Fruit fly (Drosophila melanogaster) whole organism, embryonic: ENCODE data around the gene CG15473.

Source experiments
- BEAF-32 ChIP-seq: fragments of 200-800 bp; sonication (Bioruptor generic); optimal IDR thresholded peaks from 3 replicates; lab custom pipeline; 2017; ENCODE audit warnings: missing biosample characterization, missing genetic modification characterization, mild to moderate bottlenecking, moderate library complexity, missing genetic modification reagents
- Bdp1 ChIP-seq: fragments of 200-800 bp; sonication (Bioruptor generic); optimal IDR thresholded peaks from 3 replicates; lab custom pipeline; 2016; ENCODE audit warnings: missing biosample characterization, missing genetic modification characterization
- CG10267 ChIP-seq: fragments of 200-800 bp; sonication (Bioruptor generic); optimal IDR thresholded peaks from 2 replicates; lab custom pipeline; 2018; ENCODE audit warnings: missing biosample characterization, mild to moderate bottlenecking, missing genetic modification characterization, moderate library complexity
- CG10565 ChIP-seq: fragments of 200-800 bp; sonication (Bioruptor generic); optimal IDR thresholded peaks from 3 replicates; lab custom pipeline; 2016; ENCODE audit warnings: missing biosample characterization, mild to moderate bottlenecking, missing genetic modification characterization
- CG12769 ChIP-seq: fragments of 200-800 bp; sonication (Bioruptor generic); optimal IDR thresholded peaks from 2 replicates; lab custom pipeline; 2019; ENCODE audit warnings: missing biosample characterization, mild to moderate bottlenecking, missing genetic modification characterization, moderate library complexity
- CG13287 ChIP-seq: fragments of 200-800 bp; sonication (Bioruptor generic); IDR thresholded peaks from 2 replicates; pipeline ENCODE4 v1.3.6; 2022; ENCODE audit warnings: missing biosample characterization, missing genetic modification characterization; ENCODE audit not compliant: partially characterized antibody
- CG1647 ChIP-seq: fragments of 200-800 bp; sonication (Bioruptor generic); optimal IDR thresholded peaks from 3 replicates; lab custom pipeline; 2016; ENCODE audit warnings: missing biosample characterization, missing genetic modification characterization
- CG16813 ChIP-seq: fragments of 200-800 bp; sonication (Bioruptor generic); IDR thresholded peaks from 3 replicates; pipeline ENCODE4 v1.3.6; 2022; ENCODE audit warnings: missing biosample characterization, missing genetic modification characterization; ENCODE audit not compliant: partially characterized antibody
- CG2116 ChIP-seq: fragments of 200-800 bp; sonication (Bioruptor generic); optimal IDR thresholded peaks from 3 replicates; lab custom pipeline; 2018; ENCODE audit warnings: missing biosample characterization, mild to moderate bottlenecking, missing genetic modification characterization
- CG3163 ChIP-seq: fragments of 200-800 bp; sonication (Bioruptor generic); optimal IDR thresholded peaks from 3 replicates; lab custom pipeline; 2016; ENCODE audit warnings: missing biosample characterization, missing genetic modification characterization
- CG7963 ChIP-seq: fragments of 200-800 bp; sonication (Bioruptor generic); IDR thresholded peaks from 3 replicates; pipeline ENCODE4 v1.3.6; 2022; ENCODE audit warnings: missing biosample characterization, missing genetic modification characterization; ENCODE audit not compliant: partially characterized antibody
- CG8478 ChIP-seq: fragments of >200 bp; optimal IDR thresholded peaks from 2 replicates; lab custom pipeline; 2018
- Dll ChIP-seq: fragments of 200-800 bp; sonication (Bioruptor generic); IDR thresholded peaks from 4 replicates; pipeline ENCODE4 v1.3.6; 2022; ENCODE audit warnings: missing biosample characterization, missing genetic modification characterization; ENCODE audit not compliant: partially characterized antibody
- Doc3 ChIP-seq: fragments of 200-800 bp; sonication (Bioruptor generic); IDR thresholded peaks from 3 replicates; pipeline ENCODE4 v1.3.6; 2022; ENCODE audit warnings: missing biosample characterization, missing genetic modification characterization; ENCODE audit not compliant: partially characterized antibody
- Dp ChIP-seq: fragments of 200-800 bp; sonication (Bioruptor generic); optimal IDR thresholded peaks from 2 replicates; lab custom pipeline; 2018; ENCODE audit warnings: missing biosample characterization, mild to moderate bottlenecking, missing genetic modification characterization, moderate library complexity
- E2f2 ChIP-seq: fragments of 200-800 bp; sonication (Bioruptor generic); IDR thresholded peaks from 2 replicates; pipeline ENCODE4 v1.3.6; 2022; ENCODE audit warnings: missing biosample characterization, missing genetic modification characterization
- Fer2 ChIP-seq: fragments of 200-800 bp; sonication (Bioruptor generic); optimal IDR thresholded peaks from 2 replicates; lab custom pipeline; 2018; ENCODE audit warnings: missing biosample characterization, mild to moderate bottlenecking, missing genetic modification characterization, moderate library complexity
- GATAe ChIP-seq: fragments of 200-800 bp; sonication (Bioruptor generic); conservative IDR thresholded peaks from 2 replicates; pipeline ENCODE4 v1.3.6; 2022; ENCODE audit warnings: missing biosample characterization, missing genetic modification characterization
- MBD-R2 ChIP-seq: fragments of 200-800 bp; sonication (Bioruptor generic); IDR thresholded peaks from 2 replicates; pipeline ENCODE4 v1.3.6; 2022; ENCODE audit warnings: missing biosample characterization, missing genetic modification characterization
- Nf-YB ChIP-seq: fragments of 200-800 bp; sonication (Bioruptor generic); optimal IDR thresholded peaks from 3 replicates; lab custom pipeline; 2019; ENCODE audit warnings: missing biosample characterization, mild to moderate bottlenecking, missing genetic modification characterization, moderate library complexity
- Nf-YC ChIP-seq: fragments of 200-800 bp; optimal IDR thresholded peaks from 3 replicates; lab custom pipeline; 2019; ENCODE audit warnings: missing biosample characterization, mild to moderate bottlenecking, missing genetic modification characterization, moderate library complexity
- Oaz ChIP-seq: fragments of 200-800 bp; sonication (Bioruptor generic); IDR thresholded peaks from 2 replicates; pipeline ENCODE4 v1.3.6; 2022; ENCODE audit warnings: missing biosample characterization, missing genetic modification characterization
- Opbp ChIP-seq: fragments of 200-800 bp; sonication (Bioruptor generic); IDR thresholded peaks from 3 replicates; pipeline ENCODE4 v1.3.6; 2022; ENCODE audit warnings: missing biosample characterization, missing genetic modification characterization; ENCODE audit not compliant: partially characterized antibody
- Scr ChIP-seq: fragments of 200-800 bp; sonication (Bioruptor generic); IDR thresholded peaks from 2 replicates; pipeline ENCODE4 v1.3.6; 2022; ENCODE audit warnings: missing biosample characterization, missing genetic modification characterization; ENCODE audit not compliant: partially characterized antibody
- amos ChIP-seq: fragments of 200-800 bp; sonication (Bioruptor generic); IDR thresholded peaks from 2 replicates; pipeline ENCODE4 v1.3.6; 2022; ENCODE audit warnings: missing biosample characterization, missing genetic modification characterization; ENCODE audit not compliant: partially characterized antibody
- ara ChIP-seq: fragments of 200-800 bp; sonication (Bioruptor generic); IDR thresholded peaks from 2 replicates; pipeline ENCODE4 v1.3.6; 2022; ENCODE audit warnings: missing biosample characterization, missing genetic modification characterization
- bbx ChIP-seq: fragments of 200-800 bp; sonication (Bioruptor generic); IDR thresholded peaks from 2 replicates; pipeline ENCODE4 v1.3.6; 2022; ENCODE audit warnings: missing biosample characterization, missing genetic modification characterization; ENCODE audit not compliant: partially characterized antibody
- bsh ChIP-seq, 2 experiments: fragments of 200-800 bp; sonication (Bioruptor generic); optimal IDR thresholded peaks; 2 replicates each; lab custom pipeline; 2017 to 2018; ENCODE audit warnings: mild to moderate bottlenecking in 2 of 2, missing biosample characterization in 2 of 2, missing genetic modification characterization in 2 of 2, moderate library complexity in 1 of 2
- crol ChIP-seq: fragments of 200-800 bp; sonication (Bioruptor generic); IDR thresholded peaks from 2 replicates; pipeline ENCODE4 v1.3.6; 2022; ENCODE audit warnings: missing biosample characterization, missing genetic modification characterization
- hb ChIP-seq: fragments of 200-800 bp; sonication (Bioruptor generic); IDR thresholded peaks from 3 replicates; pipeline ENCODE4 v1.3.6; 2022; ENCODE audit warnings: missing biosample characterization, missing genetic modification characterization; ENCODE audit not compliant: partially characterized antibody
- inv ChIP-seq: fragments of 200-800 bp; sonication (Bioruptor generic); IDR thresholded peaks from 2 replicates; pipeline ENCODE4 v1.3.6; 2022; ENCODE audit warnings: missing biosample characterization, missing genetic modification characterization; ENCODE audit not compliant: partially characterized antibody
- ken ChIP-seq: fragments of 200-800 bp; sonication (Bioruptor generic); IDR thresholded peaks from 3 replicates; pipeline ENCODE4 v1.3.6; 2022; ENCODE audit warnings: missing biosample characterization, missing genetic modification characterization
- lmd ChIP-seq: fragments of 200-800 bp; sonication (Bioruptor generic); IDR thresholded peaks from 2 replicates; pipeline ENCODE4 v1.3.6; 2022; ENCODE audit warnings: missing biosample characterization, missing genetic modification characterization
- mld ChIP-seq: fragments of 200-800 bp; sonication (Bioruptor generic); IDR thresholded peaks from 3 replicates; pipeline ENCODE4 v1.3.6; 2022; ENCODE audit warnings: missing biosample characterization, missing genetic modification characterization; ENCODE audit not compliant: partially characterized antibody
- nerfin-2 ChIP-seq: fragments of 200-800 bp; sonication (Bioruptor generic); IDR thresholded peaks from 2 replicates; pipeline ENCODE4 v1.3.6; 2022; ENCODE audit warnings: missing biosample characterization, missing genetic modification characterization; ENCODE audit not compliant: partially characterized antibody
- oc ChIP-seq: fragments of 200-800 bp; sonication (Bioruptor generic); optimal IDR thresholded peaks from 2 replicates; lab custom pipeline; 2018; ENCODE audit warnings: missing biosample characterization, mild to moderate bottlenecking, missing genetic modification characterization, moderate library complexity
- sens ChIP-seq: fragments of 200-800 bp; sonication (Bioruptor generic); peaks from one replicate; lab custom pipeline; 2016; ENCODE audit warnings: missing biosample characterization, missing genetic modification characterization
- sna ChIP-seq: fragments of 200-800 bp; sonication (Bioruptor generic); IDR thresholded peaks from 2 replicates; pipeline ENCODE4 v1.3.6; 2022; ENCODE audit warnings: missing biosample characterization, missing genetic modification characterization; ENCODE audit not compliant: partially characterized antibody
- stwl ChIP-seq: fragments of 200-800 bp; sonication (Bioruptor generic); optimal IDR thresholded peaks from 3 replicates; lab custom pipeline; 2018; ENCODE audit warnings: missing biosample characterization, mild to moderate bottlenecking, missing genetic modification characterization, moderate library complexity
- tll ChIP-seq, 2 experiments: fragments of 200-800 bp in 1 of 2; fragments of >200 bp in 1 of 2; sonication (Bioruptor generic) in 1 of 2; optimal IDR thresholded peaks; 2 replicates each; lab custom pipeline; 2017 to 2019; ENCODE audit warnings: missing biosample characterization in 2 of 2, missing genetic modification characterization in 2 of 2, mild to moderate bottlenecking in 1 of 2, moderate library complexity in 1 of 2
- tna ChIP-seq: fragments of 200-800 bp; sonication (Bioruptor generic); IDR thresholded peaks from 2 replicates; pipeline ENCODE4 v1.3.6; 2022; ENCODE audit warnings: missing biosample characterization, missing genetic modification characterization; ENCODE audit not compliant: partially characterized antibody
- unc-4 ChIP-seq: fragments of 200-800 bp; sonication (Bioruptor generic); IDR thresholded peaks from 2 replicates; pipeline ENCODE4 v1.3.6; 2022; ENCODE audit warnings: missing biosample characterization, missing genetic modification characterization; ENCODE audit not compliant: partially characterized antibody
- zen2 ChIP-seq: fragments of 200-800 bp; sonication (Bioruptor generic); IDR thresholded peaks from 3 replicates; pipeline ENCODE4 v1.3.6; 2022; ENCODE audit warnings: missing biosample characterization, missing genetic modification characterization; ENCODE audit not compliant: partially characterized antibody
- zfh1 ChIP-seq: fragments of 200-800 bp; sonication (Bioruptor generic); IDR thresholded peaks from 3 replicates; pipeline ENCODE4 v1.3.6; 2022; ENCODE audit warnings: missing biosample characterization, missing genetic modification characterization

The CG15473 gene

DNA sequence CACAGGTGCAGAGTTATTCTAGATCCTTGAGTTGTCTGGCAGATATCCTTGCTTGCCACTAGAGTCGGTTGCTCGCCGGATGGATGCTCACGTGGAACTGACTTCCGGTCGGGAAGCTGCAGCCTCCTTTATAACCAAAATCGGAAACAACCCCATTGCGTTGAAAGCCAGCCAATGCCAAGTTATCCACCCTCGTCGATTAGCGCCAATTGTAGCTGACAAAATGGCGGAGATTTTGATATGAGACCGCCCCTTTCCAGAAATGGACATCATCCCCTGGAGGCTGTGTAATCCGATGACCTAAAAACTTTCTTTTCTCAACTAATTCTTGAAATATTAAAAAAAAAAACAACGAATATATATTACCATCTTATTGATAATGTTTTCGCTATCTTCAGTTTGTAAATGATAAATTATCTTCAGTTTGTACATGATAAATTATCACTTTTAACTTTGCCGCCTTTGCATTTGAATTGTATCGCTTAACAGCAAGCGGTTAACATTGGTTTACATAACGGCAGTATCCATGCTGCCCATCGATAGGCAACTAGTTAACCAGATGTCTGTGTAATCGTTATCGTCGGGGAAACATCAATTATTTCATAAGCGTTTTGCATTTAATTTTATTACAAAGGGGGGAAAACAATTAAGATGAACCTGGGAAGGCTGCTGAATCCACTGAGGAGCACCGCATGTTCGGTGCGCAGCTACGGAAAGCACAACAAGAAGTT, 6.8 kb downstream of the CG15473 start, which contains the start of the genes HLH4C and mRpL30 (continued):
- no peak for TF ChIP-seq ken
- TF ChIP-seq unc-4 (GFP tag; lab: Robert Waterston, UW) = peak; percentile 65
- TF ChIP-seq CG8478 (lab: Kevin White, UChicago) = no peak
- no peak for TF ChIP-seq CG10565
- TF ChIP-seq tna (GFP tag; lab: Robert Waterston, UW) = peak; percentile 99
- peak; percentile 95 for TF ChIP-seq Nf-YB (GFP tag; lab: Kevin White, UChicago)
- no peak for TF ChIP-seq Oaz
- TF ChIP-seq CG2116 = peak; percentile 20
- peak; percentile 99 for TF ChIP-seq nerfin-2 (GFP tag; lab: Robert Waterston, UW)
- peak; percentile 94 for TF ChIP-seq Nf-YC (tag; lab: Kevin White, UChicago)
- peak; percentile 29 for TF ChIP-seq CG10267 (tag; lab: Kevin White, UChicago)
- TF ChIP-seq GATAe = no peak
- TF ChIP-seq sens (GFP tag; lab: Kevin White, UChicago) = no peak
- no peak for TF ChIP-seq Fer2
- peak; percentile 97 for TF ChIP-seq hb (GFP tag; lab: Robert Waterston, UW)
- TF ChIP-seq amos = peak; percentile 81; the same call in 1 of the 2 replicates
- no peak for TF ChIP-seq CG3163 (GFP tag; lab: Kevin White, UChicago)
- TF ChIP-seq zfh1 (GFP tag; lab: Robert Waterston, UW) = no peak
- no peak for TF ChIP-seq ara (GFP tag; lab: Robert Waterston, UW)
- peak; percentile 78 for TF ChIP-seq E2f2 (GFP tag; lab: Robert Waterston, UW)
- no peak for TF ChIP-seq CG1647 (GFP tag; lab: Kevin White, UChicago)
- TF ChIP-seq bsh (GFP tag; optimal IDR thresholded peaks at IDR 0.05; lab: Kevin White, UChicago) = no peak
- peak; percentile 70 for TF ChIP-seq Doc3 (GFP tag; lab: Robert Waterston, UW)
- TF ChIP-seq CG13287 (GFP tag; lab: Robert Waterston, UW) = peak; percentile 81
- TF ChIP-seq CG16813 (GFP tag; lab: Robert Waterston, UW) = peak; percentile 81
- TF ChIP-seq tll (GFP tag; optimal IDR thresholded peaks at IDR 0.05; lab: Kevin White, UChicago) = no peak
- TF ChIP-seq zen2 (GFP tag; lab: Robert Waterston, UW) = peak; percentile 91
- TF ChIP-seq Bdp1 (GFP tag; lab: Kevin White, UChicago) = no peak
- peak; percentile 81 for TF ChIP-seq sna (GFP tag; lab: Robert Waterston, UW)
- peak; percentile 29; the same call in 1 of the 2 replicates for TF ChIP-seq MBD-R2
- no peak for TF ChIP-seq crol (GFP tag; lab: Robert Waterston, UW)
- no peak for TF ChIP-seq oc (tag; lab: Kevin White, UChicago)
- TF ChIP-seq Scr (GFP tag; lab: Robert Waterston, UW) = peak; percentile 78
- TF ChIP-seq Dll (GFP tag; lab: Robert Waterston, UW) = peak; percentile 74; the same call in 2 of the 4 replicates
- peak; percentile 98 for TF ChIP-seq mld (GFP tag; lab: Robert Waterston, UW)
- TF ChIP-seq Opbp (GFP tag; lab: Robert Waterston, UW) = peak; percentile 95; the same call in 2 of the 3 replicates
- TF ChIP-seq CG12769 = no peak
- TF ChIP-seq bbx (GFP tag; lab: Robert Waterston, UW) = peak; percentile 98
- no peak for TF ChIP-seq lmd (GFP tag; lab: Robert Waterston, UW)
- peak; percentile 40 for TF ChIP-seq BEAF-32 (GFP tag; lab: Kevin White, UChicago)
- TF ChIP-seq Dp (GFP tag; lab: Kevin White, UChicago) = peak; percentile 80
- peak; percentile 63 for TF ChIP-seq stwl (tag; lab: Kevin White, UChicago)
- TF ChIP-seq CG7963 (GFP tag; lab: Robert Waterston, UW) = peak; percentile 98
- TF ChIP-seq inv (GFP tag; lab: Robert Waterston, UW) = peak; percentile 60
